Worm (Caenorhabditis elegans): ENCODE measurements around the gene F53E10.6.
"Not testable (repeated sequence)": the region's sequence is repeated elsewhere in the genome, so short reads cannot be mapped to it uniquely, and the experiment has no call there.

The F53E10.6 gene

DNA sequence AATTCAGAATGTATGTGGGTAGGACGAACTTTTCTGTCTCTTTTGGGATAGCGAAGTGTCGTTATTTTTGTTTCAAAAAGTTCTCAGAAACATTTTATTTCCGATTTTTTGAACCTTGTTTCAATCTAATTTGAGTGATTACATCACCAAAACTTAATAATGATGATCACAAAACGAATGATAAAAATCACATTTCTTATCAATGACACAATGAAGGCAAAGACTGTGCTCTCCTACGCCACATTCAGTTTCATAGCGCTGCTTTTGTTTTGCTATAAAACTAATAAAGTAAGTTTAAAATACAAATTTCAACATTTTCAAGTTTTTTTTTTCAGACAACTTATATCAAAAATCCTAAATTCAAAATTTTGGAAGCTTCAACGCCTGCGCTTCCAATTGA, 37.3 kb downstream of the F53E10.6 start, which contains the start of gene Y45G12C.1:
Gene Y45G12C.1 (plus strand): TSS at position 159 of the 400 bp plus-strand sequence.
- peak; percentile 60 for TF ChIP-seq nhr-80 (tag; optimal IDR thresholded peaks at IDR 0.05)
- TF ChIP-seq B0261.1 (tag; optimal IDR thresholded peaks at IDR 0.05) = no peak
- no peak for TF ChIP-seq tbp1 (GFP tag; optimal IDR thresholded peaks at IDR 0.05)
- no peak for TF ChIP-seq mes-4 (tag; optimal IDR thresholded peaks at IDR 0.05)

DNA sequence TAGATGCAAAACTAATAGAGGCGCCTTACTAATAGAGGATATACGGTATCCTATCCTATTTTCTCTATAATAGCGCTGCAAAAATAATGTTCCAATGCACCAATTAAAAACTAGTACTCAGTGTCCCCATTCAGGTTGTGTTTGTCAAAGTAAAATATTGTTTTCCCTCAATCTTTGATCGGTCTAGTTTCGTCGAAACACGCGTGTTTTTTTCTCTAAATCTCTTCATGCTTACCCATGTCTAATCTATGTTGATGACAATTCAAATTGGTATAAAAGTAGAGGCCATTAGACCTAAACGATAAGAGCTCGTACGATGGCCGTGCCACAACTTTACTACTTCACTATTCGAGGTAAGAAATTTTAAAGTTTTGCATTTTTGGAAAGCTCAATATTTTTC, 41.5 kb downstream of the F53E10.6 start, which contains the start of gene gst-10:
Gene gst-10 (plus strand): TSS at position 301 of the 400 bp plus-strand sequence.
- TF ChIP-seq F22D6.2 (tag; optimal IDR thresholded peaks at IDR 0.05); unc-62 (GFP tag; optimal IDR thresholded peaks at IDR 0.05); gei-17 (GFP tag; optimal IDR thresholded peaks at IDR 0.05): not testable (repeated sequence)

Data from whole organism, young adult.